Fruit fly (Drosophila melanogaster): ENCODE measurements around the gene CG34263.
A peak's percentile ranks its signal among the peaks of the same experiment; 100 is the strongest.

The CG34263 gene

dm6 chr3L:224004-224951 is 41.4 kb downstream of the CG34263 start (continued):
- TF ChIP-seq CG10267 (tag; optimal IDR thresholded peaks at IDR 0.05) (no peak), bbx (GFP tag; IDR thresholded peaks at IDR 0.05; ENCODE audit: partially characterized antibody) (peak; percentile 64), CG10209 (GFP tag; optimal IDR thresholded peaks at IDR 0.05) (no peak), Max (GFP tag; optimal IDR thresholded peaks at IDR 0.05) (no peak), sqz (GFP tag; optimal IDR thresholded peaks at IDR 0.05) (no peak), CkIIα-i1 (GFP tag; IDR thresholded peaks at IDR 0.05) (no peak), org-1 (GFP tag; optimal IDR thresholded peaks at IDR 0.05) (no peak), CG4424 (GFP tag; optimal IDR thresholded peaks at IDR 0.05) (no peak), CG4707 (GFP tag; optimal IDR thresholded peaks at IDR 0.05) (no peak), CG12391 (tag; optimal IDR thresholded peaks at IDR 0.05) (no peak), CG7357 (GFP tag; IDR thresholded peaks at IDR 0.05) (no peak), pzg (GFP tag; optimal IDR thresholded peaks at IDR 0.05) (peak; percentile 20), CG7745 (tag; optimal IDR thresholded peaks at IDR 0.05) (no peak), tx (GFP tag; optimal IDR thresholded peaks at IDR 0.05) (no peak), sna (GFP tag; IDR thresholded peaks at IDR 0.05; ENCODE audit: partially characterized antibody) (no peak), CG5180 (GFP tag; optimal IDR thresholded peaks at IDR 0.05) (no peak), CG1792 (GFP tag; optimal IDR thresholded peaks at IDR 0.05) (no peak), CG16815 (GFP tag; optimal IDR thresholded peaks at IDR 0.05) (no peak), Atf3 (GFP tag; optimal IDR thresholded peaks at IDR 0.05) (peak; percentile 1), usp (GFP tag; optimal IDR thresholded peaks at IDR 0.05) (no peak), chinmo (GFP tag; IDR thresholded peaks at IDR 0.05; ENCODE audit: partially characterized antibody) (peak; percentile 68; the same call in 3 of the 4 replicates), dpn (GFP tag; optimal IDR thresholded peaks at IDR 0.05) (no peak), CG9817 (tag; optimal IDR thresholded peaks at IDR 0.05) (no peak), CG9797 (GFP tag; optimal IDR thresholded peaks at IDR 0.05) (no peak), CG1602 (GFP tag; optimal IDR thresholded peaks at IDR 0.05) (no peak), CG6689 (GFP tag; IDR thresholded peaks at IDR 0.05) (no peak), fd102C (GFP tag; optimal IDR thresholded peaks at IDR 0.05) (no peak), fd96Cb (tag; optimal IDR thresholded peaks at IDR 0.05) (no peak), danr (GFP tag; IDR thresholded peaks at IDR 0.05) (no peak), kay (GFP tag; optimal IDR thresholded peaks at IDR 0.05) (no peak), CG11398 (GFP tag; optimal IDR thresholded peaks at IDR 0.05) (peak; percentile 36), CG14667 (GFP tag; IDR thresholded peaks at IDR 0.05) (no peak), CG17385 (GFP tag; optimal IDR thresholded peaks at IDR 0.05) (no peak), Fer3 (tag; optimal IDR thresholded peaks at IDR 0.05) (no peak), CG17328 (GFP tag; IDR thresholded peaks at IDR 0.05) (peak; percentile 30; the same call in 1 of the 2 replicates), ase (GFP tag; IDR thresholded peaks at IDR 0.05) (no peak), gro (GFP tag; optimal IDR thresholded peaks at IDR 0.05) (peak; percentile 47), CG7839 (tag; optimal IDR thresholded peaks at IDR 0.05) (no peak), CG4617 (GFP tag; optimal IDR thresholded peaks at IDR 0.05; ENCODE audit: borderline replicate concordance) (no peak), aop (GFP tag; IDR thresholded peaks at IDR 0.05) (no peak), E2f1 (GFP tag; IDR thresholded peaks at IDR 0.05) (no peak; the same call in 1 of the 2 replicates), CG8944 (GFP tag; optimal IDR thresholded peaks at IDR 0.05) (no peak), Dp (GFP tag; optimal IDR thresholded peaks at IDR 0.05) (no peak), Oli (tag; optimal IDR thresholded peaks at IDR 0.05) (no peak), CG15269 (tag; optimal IDR thresholded peaks at IDR 0.05) (no peak), hth (optimal IDR thresholded peaks at IDR 0.05) (no peak), wek (GFP tag; optimal IDR thresholded peaks at IDR 0.05) (no peak), cg (GFP tag; optimal IDR thresholded peaks at IDR 0.05) (peak; percentile 89), CG12104 (GFP tag; optimal IDR thresholded peaks at IDR 0.05) (no peak)

Data from whole organism, embryonic.